Worm (Caenorhabditis elegans) whole organism, mixed stage, embryonic: ENCODE measurements around the gene R13A1.1.

Source experiments
- bed-3 ChIP-seq: fragments of 200-800 bp; sonication (Bioruptor generic); optimal IDR thresholded peaks from 3 replicates; lab custom pipeline; 2018; ENCODE audit warnings: mild to moderate bottlenecking, missing genetic modification characterization, moderate library complexity, missing compliant biosample characterization
- ces-1 ChIP-seq: fragments of 150-350 bp; optimal IDR thresholded peaks from 2 replicates; lab custom pipeline; 2014; ENCODE audit warnings: missing biosample characterization, missing genetic modification reagents, missing genetic modification characterization
- cnd-1 ChIP-seq: fragments of 200-800 bp; sonication (Bioruptor generic); optimal IDR thresholded peaks from 2 replicates; lab custom pipeline; 2018; ENCODE audit warnings: mild to moderate bottlenecking, missing genetic modification characterization, missing compliant biosample characterization
- drap-1 ChIP-seq: fragments of 200-800 bp; sonication (Bioruptor generic); optimal IDR thresholded peaks from 3 replicates; lab custom pipeline; 2018; ENCODE audit warnings: mild to moderate bottlenecking, missing genetic modification characterization, missing compliant biosample characterization
- flh-1 ChIP-seq: fragments of 200-800 bp; sonication (Bioruptor generic); optimal IDR thresholded peaks from 2 replicates; lab custom pipeline; 2018; ENCODE audit warnings: mild to moderate bottlenecking, missing genetic modification characterization, moderate library complexity, missing compliant biosample characterization
- lin-13 ChIP-seq: fragments of 150-350 bp; optimal IDR thresholded peaks from 2 replicates; lab custom pipeline; 2014; ENCODE audit warnings: missing biosample characterization, missing genetic modification characterization
- lsy-2 ChIP-seq: fragments of 150-350 bp; optimal IDR thresholded peaks from 2 replicates; lab custom pipeline; 2014; ENCODE audit warnings: missing biosample characterization, missing genetic modification characterization
- snpc-4 ChIP-seq: fragments of 150-350 bp; optimal IDR thresholded peaks from 2 replicates; lab custom pipeline; 2014; ENCODE audit warnings: missing biosample characterization, missing genetic modification characterization
- unc-39 ChIP-seq: fragments of 150-350 bp; optimal IDR thresholded peaks from 2 replicates; lab custom pipeline; 2014; ENCODE audit warnings: missing biosample characterization, missing genetic modification characterization

The R13A1.1 gene

ce11 chrIV:7263137-7263536 is 43.3 kb downstream of the R13A1.1 start, which contains the start of gene glb-2:
Gene glb-2, minus strand, starts transcription at chrIV:7263237.
- TF ChIP-seq bed-3 (no peak), lsy-2 (tag; lab: Kevin White, UChicago) (no peak), lin-13 (no peak), cnd-1 (tag; lab: Kevin White, UChicago) (no peak), unc-39 (tag; lab: Kevin White, UChicago) (no peak), ces-1 (GFP tag; lab: Kevin White, UChicago) (no peak), flh-1 (GFP tag; lab: Kevin White, UChicago) (no peak), snpc-4 (tag; lab: Kevin White, UChicago) (no peak), drap-1 (GFP tag; lab: Kevin White, UChicago) (no peak)
